Fruit fly (Drosophila melanogaster) whole organism, embryonic: Measurements from ENCODE around the gene CG7724.
A peak's percentile ranks its signal among the peaks of the same experiment; 100 is the strongest.

Experiments
- CG10366 ChIP-seq: fragments of 200-800 bp; sonication (Bioruptor generic); IDR thresholded peaks from 2 replicates; pipeline ENCODE4 v1.3.6; 2022; ENCODE audit warnings: missing biosample characterization, missing genetic modification characterization
- CG10654 ChIP-seq: fragments of 200-800 bp; sonication (Bioruptor generic); optimal IDR thresholded peaks from 2 replicates; lab custom pipeline; 2016; ENCODE audit warnings: missing biosample characterization, missing genetic modification characterization
- CG12071 ChIP-seq: fragments of 200-800 bp; sonication (Bioruptor generic); optimal IDR thresholded peaks from 3 replicates; lab custom pipeline; 2018; ENCODE audit warnings: missing biosample characterization, mild to moderate bottlenecking, missing genetic modification characterization
- CG12219 ChIP-seq: fragments of 200-800 bp; sonication (Bioruptor generic); optimal IDR thresholded peaks from 3 replicates; lab custom pipeline; 2018; ENCODE audit warnings: missing biosample characterization, mild to moderate bottlenecking, missing genetic modification characterization
- CG12942 ChIP-seq: fragments of 200-800 bp; sonication (Bioruptor generic); optimal IDR thresholded peaks from 3 replicates; lab custom pipeline; 2016; ENCODE audit warnings: missing biosample characterization, missing genetic modification characterization
- CG13287 ChIP-seq: fragments of 200-800 bp; sonication (Bioruptor generic); IDR thresholded peaks from 2 replicates; pipeline ENCODE4 v1.3.6; 2022; ENCODE audit warnings: missing biosample characterization, missing genetic modification characterization; ENCODE audit not compliant: partially characterized antibody
- CG17361 ChIP-seq: fragments of 200-800 bp; sonication (Bioruptor generic); IDR thresholded peaks from 3 replicates; pipeline ENCODE4 v1.3.6; 2022; ENCODE audit warnings: missing biosample characterization, missing genetic modification characterization
- CG17912 ChIP-seq: fragments of 200-800 bp; sonication (Bioruptor generic); optimal IDR thresholded peaks from 2 replicates; lab custom pipeline; 2018; ENCODE audit warnings: missing biosample characterization, mild to moderate bottlenecking, missing genetic modification characterization
- CG1792 ChIP-seq: fragments of 200-800 bp; sonication (Bioruptor generic); optimal IDR thresholded peaks from 2 replicates; lab custom pipeline; 2016; ENCODE audit warnings: missing biosample characterization, missing genetic modification characterization
- CG2712 ChIP-seq: fragments of 200-800 bp; optimal IDR thresholded peaks from 3 replicates; lab custom pipeline; 2019; ENCODE audit warnings: missing biosample characterization, mild to moderate bottlenecking, missing genetic modification characterization, moderate library complexity
- CG2889 ChIP-seq: fragments of 200-800 bp; sonication (Bioruptor generic); IDR thresholded peaks from 3 replicates; pipeline ENCODE4 v1.3.6; 2022; ENCODE audit warnings: missing biosample characterization, missing genetic modification characterization
- CG3995 ChIP-seq: fragments of 200-800 bp; sonication (Bioruptor generic); optimal IDR thresholded peaks from 3 replicates; lab custom pipeline; 2016; ENCODE audit warnings: missing biosample characterization, missing genetic modification characterization
- CG4730 ChIP-seq: fragments of 200-800 bp; sonication (Bioruptor generic); IDR thresholded peaks from 2 replicates; pipeline ENCODE4 v1.3.6; 2022; ENCODE audit warnings: missing biosample characterization, missing genetic modification characterization
- CG5180 ChIP-seq: fragments of 200-800 bp; sonication (Bioruptor generic); optimal IDR thresholded peaks from 3 replicates; lab custom pipeline; 2017; ENCODE audit warnings: missing biosample characterization, missing genetic modification characterization, mild to moderate bottlenecking, moderate library complexity, missing genetic modification reagents
- CG6689 ChIP-seq: fragments of 200-800 bp; sonication (Bioruptor generic); IDR thresholded peaks from 2 replicates; pipeline ENCODE4 v1.3.6; 2022; ENCODE audit warnings: missing biosample characterization, missing genetic modification characterization
- CG7271 ChIP-seq: fragments of 200-800 bp; sonication (Bioruptor generic); optimal IDR thresholded peaks from 2 replicates; lab custom pipeline; 2018; ENCODE audit warnings: missing biosample characterization, mild to moderate bottlenecking, missing genetic modification characterization, moderate library complexity
- CG7963 ChIP-seq: fragments of 200-800 bp; sonication (Bioruptor generic); IDR thresholded peaks from 3 replicates; pipeline ENCODE4 v1.3.6; 2022; ENCODE audit warnings: missing biosample characterization, missing genetic modification characterization; ENCODE audit not compliant: partially characterized antibody
- Dll ChIP-seq: fragments of 200-800 bp; sonication (Bioruptor generic); IDR thresholded peaks from 4 replicates; pipeline ENCODE4 v1.3.6; 2022; ENCODE audit warnings: missing biosample characterization, missing genetic modification characterization; ENCODE audit not compliant: partially characterized antibody
- Doc2 ChIP-seq: fragments of 200-800 bp; sonication (Bioruptor generic); IDR thresholded peaks from 2 replicates; pipeline ENCODE4 v1.3.6; 2022; ENCODE audit warnings: missing biosample characterization, missing genetic modification characterization
- Eip74EF ChIP-seq, 2 experiments: fragments of 200-800 bp in 1 of 2; fragments of >200 bp in 1 of 2; sonication (Bioruptor generic) in 1 of 2; optimal IDR thresholded peaks; 2 replicates each; lab custom pipeline; 2017 to 2019; ENCODE audit warnings: missing biosample characterization in 2 of 2, missing genetic modification characterization in 2 of 2, mild to moderate bottlenecking in 1 of 2, moderate library complexity in 1 of 2
- Fer1 ChIP-seq: fragments of 200-800 bp; sonication (Bioruptor generic); optimal IDR thresholded peaks from 2 replicates; lab custom pipeline; 2017; ENCODE audit warnings: missing biosample characterization, mild to moderate bottlenecking, missing genetic modification characterization
- Jarid2 ChIP-seq: fragments of 200-800 bp; sonication (Bioruptor generic); optimal IDR thresholded peaks from 3 replicates; lab custom pipeline; 2017; ENCODE audit warnings: mild to moderate bottlenecking, missing biosample characterization, missing genetic modification reagents, missing genetic modification characterization
- MTF-1 ChIP-seq: fragments of 200-800 bp; sonication (Bioruptor generic); optimal IDR thresholded peaks from 2 replicates; lab custom pipeline; 2018; ENCODE audit warnings: missing biosample characterization, mild to moderate bottlenecking, missing genetic modification characterization, borderline replicate concordance
- Max ChIP-seq: fragments of 200-800 bp; sonication (Bioruptor generic); optimal IDR thresholded peaks from 2 replicates; lab custom pipeline; 2016; ENCODE audit warnings: missing biosample characterization, mild to moderate bottlenecking, missing genetic modification characterization
- Mrtf ChIP-seq: fragments of 200-800 bp; sonication (Bioruptor generic); IDR thresholded peaks from 3 replicates; pipeline ENCODE4 v1.3.6; 2022; ENCODE audit warnings: missing biosample characterization, missing genetic modification characterization
- Nf-YA ChIP-seq: fragments of 200-800 bp; sonication (Bioruptor generic); IDR thresholded peaks from 2 replicates; pipeline ENCODE4 v1.3.6; 2022; ENCODE audit warnings: missing biosample characterization, missing genetic modification characterization
- Opbp ChIP-seq: fragments of 200-800 bp; sonication (Bioruptor generic); IDR thresholded peaks from 3 replicates; pipeline ENCODE4 v1.3.6; 2022; ENCODE audit warnings: missing biosample characterization, missing genetic modification characterization; ENCODE audit not compliant: partially characterized antibody
- ara ChIP-seq: fragments of 200-800 bp; sonication (Bioruptor generic); IDR thresholded peaks from 2 replicates; pipeline ENCODE4 v1.3.6; 2022; ENCODE audit warnings: missing biosample characterization, missing genetic modification characterization
- az2 ChIP-seq: fragments of 200-800 bp; sonication (Bioruptor generic); optimal IDR thresholded peaks from 3 replicates; lab custom pipeline; 2016; ENCODE audit warnings: missing biosample characterization, missing genetic modification characterization
- bsh ChIP-seq, 2 experiments: fragments of 200-800 bp; sonication (Bioruptor generic); optimal IDR thresholded peaks; 2 replicates each; lab custom pipeline; 2017 to 2018; ENCODE audit warnings: mild to moderate bottlenecking in 2 of 2, missing biosample characterization in 2 of 2, missing genetic modification characterization in 2 of 2, moderate library complexity in 1 of 2
- croc ChIP-seq: fragments of 200-800 bp; sonication (Bioruptor generic); conservative IDR thresholded peaks from 3 replicates; pipeline ENCODE4 v1.3.6; 2022; ENCODE audit warnings: missing biosample characterization, missing genetic modification characterization
- dmrt99B ChIP-seq: fragments of 200-800 bp; sonication (Bioruptor generic); optimal IDR thresholded peaks from 2 replicates; lab custom pipeline; 2018; ENCODE audit warnings: missing biosample characterization, mild to moderate bottlenecking, missing genetic modification characterization, moderate library complexity
- dysf ChIP-seq: fragments of 200-800 bp; sonication (Bioruptor generic); IDR thresholded peaks from 3 replicates; pipeline ENCODE4 v1.3.6; 2022; ENCODE audit warnings: missing biosample characterization, missing genetic modification characterization
- fd96Cb ChIP-seq: fragments of 200-800 bp; sonication (Bioruptor generic); optimal IDR thresholded peaks from 2 replicates; lab custom pipeline; 2018; ENCODE audit warnings: missing biosample characterization, mild to moderate bottlenecking, missing genetic modification characterization, moderate library complexity
- ftz-f1 ChIP-seq: fragments of 200-800 bp; sonication (Bioruptor generic); optimal IDR thresholded peaks from 2 replicates; lab custom pipeline; 2016; ENCODE audit warnings: missing biosample characterization, missing genetic modification characterization
- grau ChIP-seq: fragments of 200-800 bp; optimal IDR thresholded peaks from 3 replicates; lab custom pipeline; 2019; ENCODE audit warnings: missing biosample characterization, mild to moderate bottlenecking, missing genetic modification characterization, moderate library complexity
- insv ChIP-seq, 2 experiments: fragments of 200-800 bp; sonication (Bioruptor generic); optimal IDR thresholded peaks; 3 replicates each; lab custom pipeline; 2016 to 2018; ENCODE audit warnings: missing biosample characterization in 2 of 2, missing genetic modification characterization in 2 of 2
- jumu ChIP-seq: fragments of 200-800 bp; sonication (Bioruptor generic); optimal IDR thresholded peaks from 3 replicates; lab custom pipeline; 2016; ENCODE audit warnings: missing biosample characterization, missing genetic modification characterization
- lov ChIP-seq, 2 experiments: fragments of 200-800 bp in 1 of 2; fragments of >200 bp in 1 of 2; sonication (Bioruptor generic) in 1 of 2; IDR thresholded peaks in 1 of 2; optimal IDR thresholded peaks in 1 of 2; 2 replicates in 1 of 2; 3 replicates in 1 of 2; pipeline versions ENCODE4 v1.3.6 to Lab custom; 2017 to 2022; ENCODE audit warnings: missing biosample characterization in 1 of 2, missing genetic modification characterization in 1 of 2
- otp ChIP-seq: fragments of 200-800 bp; sonication (Bioruptor generic); IDR thresholded peaks from 3 replicates; pipeline ENCODE4, ENCODE4 v1.3.6; 2022; ENCODE audit warnings: missing biosample characterization, missing genetic modification characterization
- salm ChIP-seq: fragments of 200-800 bp; sonication (Bioruptor generic); optimal IDR thresholded peaks from 2 replicates; lab custom pipeline; 2018; ENCODE audit warnings: missing biosample characterization, mild to moderate bottlenecking, missing genetic modification characterization
- slbo ChIP-seq: fragments of 200-800 bp; sonication (Bioruptor generic); IDR thresholded peaks from 2 replicates; pipeline ENCODE4 v1.3.6; 2022; ENCODE audit warnings: missing biosample characterization, missing genetic modification characterization
- slou ChIP-seq: fragments of 200-800 bp; sonication (Bioruptor generic); optimal IDR thresholded peaks from 3 replicates; lab custom pipeline; 2016; ENCODE audit warnings: missing biosample characterization, missing genetic modification characterization
- sob ChIP-seq: fragments of 200-800 bp; sonication (Bioruptor generic); IDR thresholded peaks from 2 replicates; pipeline ENCODE4 v1.3.6; 2022; ENCODE audit warnings: missing biosample characterization, missing genetic modification characterization
- sr ChIP-seq: fragments of 200-800 bp; sonication (Bioruptor generic); IDR thresholded peaks from 3 replicates; pipeline ENCODE4 v1.3.6; 2022; ENCODE audit warnings: missing biosample characterization, missing genetic modification characterization
- tna ChIP-seq: fragments of 200-800 bp; sonication (Bioruptor generic); IDR thresholded peaks from 2 replicates; pipeline ENCODE4 v1.3.6; 2022; ENCODE audit warnings: missing biosample characterization, missing genetic modification characterization; ENCODE audit not compliant: partially characterized antibody
- wor ChIP-seq: fragments of 200-800 bp; sonication (Bioruptor generic); IDR thresholded peaks from 2 replicates; pipeline ENCODE4 v1.3.6; 2022; ENCODE audit warnings: missing biosample characterization, missing genetic modification characterization

The CG7724 gene

dm6 chr3L:17009715-17010491, 45.5 kb upstream of the CG7724 start (continued):
- TF ChIP-seq slou: no peak
- TF ChIP-seq Dll: 0 out of 4 replicates have a peak, but pooled peaks have one; percentile 31
- peak; percentile 38; the same call in 1 of the 2 replicates for TF ChIP-seq ara (GFP tag; lab: Robert Waterston, UW)
- TF ChIP-seq insv (GFP tag; optimal IDR thresholded peaks at IDR 0.05; lab: Kevin White, UChicago): peak in 1 of 2 experiments; percentile 39
- peak; percentile 37 for TF ChIP-seq CG12071 (GFP tag; lab: Kevin White, UChicago)
- peak; percentile 22 for TF ChIP-seq CG2712 (tag; lab: Kevin White, UChicago)
- peak; percentile 63 for TF ChIP-seq CG5180 (GFP tag; lab: Kevin White, UChicago)
- TF ChIP-seq slbo (GFP tag; lab: Robert Waterston, UW): peak; percentile 63
- TF ChIP-seq Nf-YA (GFP tag; lab: Robert Waterston, UW): no peak
- TF ChIP-seq tna (GFP tag; lab: Robert Waterston, UW): peak; percentile 19; the same call in 1 of the 2 replicates
- TF ChIP-seq CG7271 (tag; lab: Kevin White, UChicago): no peak
- no peak for TF ChIP-seq az2 (GFP tag; lab: Kevin White, UChicago)
- peak in 1 of 2 experiments; percentile 48 for TF ChIP-seq Eip74EF (GFP tag; optimal IDR thresholded peaks at IDR 0.05; lab: Kevin White, UChicago)
- TF ChIP-seq bsh (GFP tag; optimal IDR thresholded peaks at IDR 0.05; lab: Kevin White, UChicago): peak in 1 of 2 experiments; percentile 8
- TF ChIP-seq CG17912: no peak
- peak; percentile 16 for TF ChIP-seq fd96Cb (tag; lab: Kevin White, UChicago)
- TF ChIP-seq lov (optimal IDR thresholded peaks at IDR 0.05; lab: Kevin White, UChicago): no peak
- no peak for TF ChIP-seq lov (GFP tag; IDR thresholded peaks at IDR 0.05; lab: Robert Waterston, UW)
- no peak for TF ChIP-seq Doc2
- TF ChIP-seq MTF-1: peak; percentile 58
- TF ChIP-seq CG12942: peak; percentile 1
- TF ChIP-seq grau (tag; lab: Kevin White, UChicago): peak; percentile 49
- 0 out of 3 replicates have a peak, but pooled peaks have one; percentile 18 for TF ChIP-seq Mrtf (GFP tag; lab: Robert Waterston, UW)
- peak; percentile 95 for TF ChIP-seq sr (GFP tag; lab: Robert Waterston, UW)
- TF ChIP-seq CG6689 (GFP tag; lab: Robert Waterston, UW): no peak
- peak; percentile 48 for TF ChIP-seq CG3995 (GFP tag; lab: Kevin White, UChicago)
- peak; percentile 41 for TF ChIP-seq Max
- peak; percentile 23; the same call in 1 of the 2 replicates for TF ChIP-seq CG4730 (GFP tag; lab: Robert Waterston, UW)
- peak; percentile 25 for TF ChIP-seq Jarid2 (GFP tag; lab: Kevin White, UChicago)
- TF ChIP-seq sob (GFP tag; lab: Robert Waterston, UW): peak; percentile 18; the same call in 1 of the 2 replicates
- TF ChIP-seq croc: no peak
- peak; percentile 67 for TF ChIP-seq Fer1 (GFP tag; lab: Kevin White, UChicago)
- TF ChIP-seq jumu: no peak
- TF ChIP-seq CG13287 (GFP tag; lab: Robert Waterston, UW): peak; percentile 64
- peak; percentile 80 for TF ChIP-seq ftz-f1 (GFP tag; lab: Kevin White, UChicago)
- no peak for TF ChIP-seq CG10654 (GFP tag; lab: Kevin White, UChicago)
- TF ChIP-seq CG1792: peak; percentile 14
- peak; percentile 66 for TF ChIP-seq Opbp (GFP tag; lab: Robert Waterston, UW)
- TF ChIP-seq dysf (GFP tag; lab: Robert Waterston, UW): peak; percentile 30; the same call in 1 of the 3 replicates
- TF ChIP-seq dmrt99B (tag; lab: Kevin White, UChicago): peak; percentile 42
- TF ChIP-seq CG17361 (GFP tag; lab: Robert Waterston, UW): peak; percentile 27; the same call in 1 of the 3 replicates
- TF ChIP-seq salm (tag; lab: Kevin White, UChicago): peak; percentile 19
- no peak for TF ChIP-seq otp (GFP tag; lab: Robert Waterston, UW)
- no peak for TF ChIP-seq CG2889 (GFP tag; lab: Robert Waterston, UW)
- peak; percentile 49 for TF ChIP-seq CG10366 (GFP tag; lab: Robert Waterston, UW)
- no peak for TF ChIP-seq wor (GFP tag; lab: Robert Waterston, UW)
- TF ChIP-seq CG7963: 0 out of 3 replicates have a peak, but pooled peaks have one; percentile 45
- no peak for TF ChIP-seq CG12219 (GFP tag; lab: Kevin White, UChicago)
